Worm (Caenorhabditis elegans) whole organism, L2 larva: ENCODE measurements around the gene egg-2.
A peak's percentile ranks its signal among the peaks of the same experiment; 100 is the strongest.

Experiments used
- F13H6.1 ChIP-seq: sonication (generic microtip); optimal IDR thresholded peaks from 2 replicates; lab custom pipeline; 2016; ENCODE audit warnings: missing genetic modification characterization, missing compliant biosample characterization
- Y55F3AM.14 ChIP-seq: fragments of 200-800 bp; sonication (Bioruptor generic); optimal IDR thresholded peaks from 2 replicates; lab custom pipeline; 2018; ENCODE audit warnings: mild to moderate bottlenecking, missing genetic modification characterization, missing compliant biosample characterization
- ZK546.5 ChIP-seq: sonication (generic microtip); optimal IDR thresholded peaks from 2 replicates; lab custom pipeline; 2017; ENCODE audit warnings: missing biosample characterization, missing genetic modification characterization
- aly-2 ChIP-seq: fragments of 150-350 bp; optimal IDR thresholded peaks from 2 replicates; lab custom pipeline; 2014; ENCODE audit warnings: missing biosample characterization, missing genetic modification characterization
- blmp-1 ChIP-seq: sonication (generic microtip); optimal IDR thresholded peaks from 2 replicates; lab custom pipeline; 2017; ENCODE audit warnings: missing genetic modification characterization, mild to moderate bottlenecking, missing compliant biosample characterization, antibody characterized with exemption, moderate library complexity; ENCODE audit not compliant: insufficient read depth
- ceh-82 ChIP-seq: fragments of 150-350 bp; optimal IDR thresholded peaks from 2 replicates; lab custom pipeline; 2014; ENCODE audit warnings: missing biosample characterization, missing genetic modification characterization
- crh-2 ChIP-seq: sonication (generic microtip); optimal IDR thresholded peaks from 2 replicates; lab custom pipeline; 2017; ENCODE audit warnings: missing biosample characterization, missing genetic modification characterization
- dmd-4 ChIP-seq: sonication (generic microtip); optimal IDR thresholded peaks from 2 replicates; lab custom pipeline; 2017; ENCODE audit warnings: missing biosample characterization, missing genetic modification characterization
- egl-27 ChIP-seq: sonication (generic microtip); optimal IDR thresholded peaks from 3 replicates; lab custom pipeline; 2017; ENCODE audit warnings: missing biosample characterization, missing genetic modification reagents, missing genetic modification characterization
- elt-1 ChIP-seq: fragments of 150-350 bp; optimal IDR thresholded peaks from 2 replicates; lab custom pipeline; 2014; ENCODE audit warnings: missing biosample characterization, missing genetic modification characterization
- elt-3 ChIP-seq: sonication (generic microtip); optimal IDR thresholded peaks from 2 replicates; lab custom pipeline; 2017; ENCODE audit warnings: missing biosample characterization, missing genetic modification characterization
- gmeb-1 ChIP-seq: fragments of 150-350 bp; optimal IDR thresholded peaks from 2 replicates; lab custom pipeline; 2014; ENCODE audit warnings: missing biosample characterization, missing genetic modification characterization
- lin-11 ChIP-seq: fragments of 150-350 bp; sonication (generic microtip); optimal IDR thresholded peaks from 2 replicates; lab custom pipeline; 2014; ENCODE audit warnings: missing biosample characterization, missing genetic modification characterization, inconsistent platforms, mixed read lengths
- lin-13 ChIP-seq: fragments of 150-350 bp; optimal IDR thresholded peaks from 2 replicates; lab custom pipeline; 2014; ENCODE audit warnings: missing biosample characterization, missing genetic modification reagents, missing genetic modification characterization
- lin-39 ChIP-seq: fragments of 150-350 bp; optimal IDR thresholded peaks from 2 replicates; lab custom pipeline; 2014; ENCODE audit warnings: missing biosample characterization, missing genetic modification reagents, missing genetic modification characterization
- lsy-2 ChIP-seq, 2 experiments: fragments of 150-350 bp in 1 of 2; sonication (generic microtip) in 1 of 2; optimal IDR thresholded peaks; 2 replicates each; lab custom pipeline; 2014 to 2017; ENCODE audit warnings: missing biosample characterization in 2 of 2, missing genetic modification characterization in 2 of 2
- mbf-1 ChIP-seq: sonication (generic microtip); optimal IDR thresholded peaks from 2 replicates; lab custom pipeline; 2017; ENCODE audit warnings: missing biosample characterization, missing genetic modification characterization
- mdl-1 ChIP-seq, 2 experiments: fragments of 150-350 bp in 1 of 2; sonication (generic microtip) in 1 of 2; optimal IDR thresholded peaks; 2 replicates each; lab custom pipeline; 2017; ENCODE audit warnings: missing biosample characterization in 2 of 2, missing genetic modification characterization in 2 of 2
- nhr-10 ChIP-seq: sonication (generic microtip); optimal IDR thresholded peaks from 2 replicates; lab custom pipeline; 2017; ENCODE audit warnings: missing biosample characterization, missing genetic modification characterization
- nhr-11 ChIP-seq: fragments of 150-350 bp; optimal IDR thresholded peaks from 2 replicates; lab custom pipeline; 2014; ENCODE audit warnings: missing biosample characterization, missing genetic modification characterization
- nhr-12 ChIP-seq: fragments of 150-350 bp; optimal IDR thresholded peaks from 2 replicates; lab custom pipeline; 2014; ENCODE audit warnings: missing biosample characterization, missing genetic modification characterization
- nhr-21 ChIP-seq: fragments of 150-350 bp; optimal IDR thresholded peaks from 2 replicates; lab custom pipeline; 2014; ENCODE audit warnings: missing biosample characterization, missing genetic modification characterization
- nhr-25 ChIP-seq: fragments of 150-350 bp; sonication (generic microtip); optimal IDR thresholded peaks from 3 replicates; lab custom pipeline; 2014; ENCODE audit warnings: missing biosample characterization, missing genetic modification characterization
- nhr-77 ChIP-seq: fragments of 150-350 bp; optimal IDR thresholded peaks from 2 replicates; lab custom pipeline; 2014; ENCODE audit warnings: missing biosample characterization, missing genetic modification characterization
- peb-1 ChIP-seq: fragments of 150-350 bp; optimal IDR thresholded peaks from 2 replicates; lab custom pipeline; 2014; ENCODE audit warnings: missing biosample characterization, missing genetic modification characterization
- sem-4 ChIP-seq: fragments of 150-350 bp; optimal IDR thresholded peaks from 2 replicates; lab custom pipeline; 2014; ENCODE audit warnings: missing biosample characterization, missing genetic modification reagents, missing genetic modification characterization
- skn-1 ChIP-seq: sonication (generic microtip); optimal IDR thresholded peaks from 2 replicates; lab custom pipeline; 2017; ENCODE audit warnings: missing biosample characterization, missing genetic modification characterization
- sma-3 ChIP-seq: sonication (generic microtip); optimal IDR thresholded peaks from 2 replicates; lab custom pipeline; 2016; ENCODE audit warnings: missing genetic modification reagents, missing genetic modification characterization, missing compliant biosample characterization
- sma-9 ChIP-seq, 2 experiments: fragments of 150-350 bp in 1 of 2; sonication (generic microtip) in 1 of 2; optimal IDR thresholded peaks; 2 replicates each; lab custom pipeline; 2014 to 2016; ENCODE audit warnings: missing genetic modification characterization in 2 of 2, mild to moderate bottlenecking in 1 of 2, missing biosample characterization in 1 of 2, missing compliant biosample characterization in 1 of 2, missing genetic modification reagents in 1 of 2, moderate library complexity in 1 of 2
- unc-39 ChIP-seq: fragments of 150-350 bp; optimal IDR thresholded peaks from 2 replicates; lab custom pipeline; 2014; ENCODE audit warnings: missing biosample characterization, missing genetic modification characterization
- unc-55 ChIP-seq: fragments of 150-350 bp; sonication (generic microtip); optimal IDR thresholded peaks from 3 replicates; lab custom pipeline; 2014; ENCODE audit warnings: missing biosample characterization, missing genetic modification reagents, missing genetic modification characterization
- unc-62 ChIP-seq: fragments of 150-350 bp; optimal IDR thresholded peaks from 2 replicates; lab custom pipeline; 2014; ENCODE audit warnings: missing biosample characterization, missing genetic modification reagents, missing genetic modification characterization
- ztf-11 ChIP-seq: sonication (generic microtip); optimal IDR thresholded peaks from 2 replicates; lab custom pipeline; 2017; ENCODE audit warnings: missing biosample characterization, missing genetic modification characterization

egg-2 gene

ce11 chrIII:7087691-7088323, 27.4 kb upstream of the egg-2 start, which contains the start of gene fubl-2 (continued):
- peak; percentile 65 for TF ChIP-seq gmeb-1 (tag; lab: Kevin White, UChicago)
- TF ChIP-seq sem-4 (tag; lab: Kevin White, UChicago), result no peak
- TF ChIP-seq mbf-1 (tag; lab: Kevin White, UChicago), result no peak
- TF ChIP-seq lin-11 (tag; lab: Kevin White, UChicago), result peak; percentile 29
- no peak for TF ChIP-seq mdl-1 (tag; optimal IDR thresholded peaks at IDR 0.05; lab: Kevin White, UChicago)
- no peak for TF ChIP-seq peb-1 (tag; lab: Kevin White, UChicago)
- peak; percentile 22 to 86 for TF ChIP-seq lsy-2 (tag; optimal IDR thresholded peaks at IDR 0.05; lab: Kevin White, UChicago)
- no peak for TF ChIP-seq skn-1
- peak; percentile 66 for TF ChIP-seq sma-9 (GFP tag; optimal IDR thresholded peaks at IDR 0.05; lab: Kevin White, UChicago)
- no peak for TF ChIP-seq sma-9 (tag; optimal IDR thresholded peaks at IDR 0.05; lab: Kevin White, UChicago)
- peak; percentile 66 for TF ChIP-seq egl-27 (tag; lab: Kevin White, UChicago)
- peak; percentile 8 for TF ChIP-seq nhr-21 (tag; lab: Kevin White, UChicago)
- no peak for TF ChIP-seq nhr-10 (tag; lab: Kevin White, UChicago)
- TF ChIP-seq elt-3 (tag; lab: Kevin White, UChicago), result no peak
- TF ChIP-seq unc-39 (tag; lab: Kevin White, UChicago), result no peak
- peak; percentile 76 for TF ChIP-seq lin-13 (GFP tag; lab: Kevin White, UChicago)
- no peak for TF ChIP-seq Y55F3AM.14 (GFP tag; lab: Kevin White, UChicago)
- no peak for TF ChIP-seq nhr-12 (tag; lab: Kevin White, UChicago)
- TF ChIP-seq blmp-1 (tag; lab: Kevin White, UChicago), result no peak
- peak; percentile 70 for TF ChIP-seq unc-55 (GFP tag; lab: Kevin White, UChicago)
- no peak for TF ChIP-seq ztf-11
- no peak for TF ChIP-seq nhr-77 (tag; lab: Kevin White, UChicago)
- peak; percentile 59 for TF ChIP-seq crh-2 (tag; lab: Kevin White, UChicago)

ce11 chrIII:7087180-7087579, 26.8 kb upstream of the egg-2 start:
- TF ChIP-seq Y55F3AM.14 (GFP tag; lab: Kevin White, UChicago) (no peak), gmeb-1 (tag; lab: Kevin White, UChicago) (peak; percentile 4), lin-11 (tag; lab: Kevin White, UChicago) (no peak)

DNA sequence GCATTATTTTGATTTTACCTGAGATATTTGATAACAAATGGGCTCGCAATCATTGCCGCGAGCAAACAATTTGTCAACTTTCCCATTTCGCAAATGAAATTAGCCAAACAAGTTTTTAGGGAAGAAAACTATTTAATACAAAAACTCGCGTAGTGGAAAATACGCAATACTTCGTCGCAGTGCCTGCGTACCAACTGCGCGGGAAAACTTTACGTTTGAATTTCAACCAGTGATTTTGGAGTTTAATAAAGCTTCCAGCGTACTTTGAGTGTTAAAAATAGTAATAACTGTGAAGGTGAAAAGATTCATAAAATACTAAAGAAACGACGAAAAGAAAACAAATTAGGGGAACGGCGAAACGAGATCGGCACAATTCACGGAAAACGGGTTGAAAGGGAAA, 24.5 kb upstream of the egg-2 start, which contains the start of gene tofu-7:
Gene tofu-7, minus strand, starts transcription at position 111 of the 400 bp plus-strand sequence.
- TF ChIP-seq unc-62 (GFP tag; lab: Kevin White, UChicago) (no peak), aly-2 (tag; lab: Kevin White, UChicago) (no peak), crh-2 (tag; lab: Kevin White, UChicago) (no peak), dmd-4 (tag; lab: Kevin White, UChicago) (no peak), ZK546.5 (no peak), sem-4 (tag; lab: Kevin White, UChicago) (no peak), skn-1 (no peak), lsy-2 (tag; optimal IDR thresholded peaks at IDR 0.05; lab: Kevin White, UChicago) (no peak), blmp-1 (tag; lab: Kevin White, UChicago) (no peak), egl-27 (tag; lab: Kevin White, UChicago) (no peak), elt-1 (no peak), gmeb-1 (tag; lab: Kevin White, UChicago) (no peak), F13H6.1 (no peak), unc-39 (tag; lab: Kevin White, UChicago) (no peak), nhr-11 (tag; lab: Kevin White, UChicago) (no peak), lin-39 (tag; lab: Kevin White, UChicago) (no peak), sma-3 (GFP tag; lab: Kevin White, UChicago) (no peak), nhr-25 (tag; lab: Kevin White, UChicago) (no peak)
- TF ChIP-seq, all 48 proteins: peak for 0

DNA sequence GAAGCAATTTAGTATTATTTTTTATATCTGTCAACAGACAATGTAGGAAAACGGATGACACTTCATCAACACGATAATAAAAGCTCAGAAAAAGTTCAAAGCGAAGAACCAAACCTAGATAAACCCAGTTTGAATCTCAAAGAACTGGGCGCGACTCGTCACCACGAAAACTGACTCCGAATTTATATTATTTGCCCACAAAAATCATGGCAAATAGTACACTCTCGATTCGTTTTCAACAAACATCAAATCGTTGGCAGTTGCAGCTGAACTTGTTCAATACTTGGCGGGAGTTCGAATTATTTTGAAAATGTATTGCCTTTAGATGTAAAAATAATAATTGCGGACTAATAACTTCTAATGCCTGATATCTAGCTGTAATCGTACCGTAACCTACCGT, 22.7 kb upstream of the egg-2 start:
- TF ChIP-seq ZK546.5, result no peak
- no peak for TF ChIP-seq aly-2 (tag; lab: Kevin White, UChicago)
- TF ChIP-seq crh-2 (tag; lab: Kevin White, UChicago), result no peak
- no peak for TF ChIP-seq ceh-82 (tag; lab: Kevin White, UChicago)
